Fruit fly (Drosophila melanogaster): ENCODE data around the gene ttk.

The ttk gene

DNA sequence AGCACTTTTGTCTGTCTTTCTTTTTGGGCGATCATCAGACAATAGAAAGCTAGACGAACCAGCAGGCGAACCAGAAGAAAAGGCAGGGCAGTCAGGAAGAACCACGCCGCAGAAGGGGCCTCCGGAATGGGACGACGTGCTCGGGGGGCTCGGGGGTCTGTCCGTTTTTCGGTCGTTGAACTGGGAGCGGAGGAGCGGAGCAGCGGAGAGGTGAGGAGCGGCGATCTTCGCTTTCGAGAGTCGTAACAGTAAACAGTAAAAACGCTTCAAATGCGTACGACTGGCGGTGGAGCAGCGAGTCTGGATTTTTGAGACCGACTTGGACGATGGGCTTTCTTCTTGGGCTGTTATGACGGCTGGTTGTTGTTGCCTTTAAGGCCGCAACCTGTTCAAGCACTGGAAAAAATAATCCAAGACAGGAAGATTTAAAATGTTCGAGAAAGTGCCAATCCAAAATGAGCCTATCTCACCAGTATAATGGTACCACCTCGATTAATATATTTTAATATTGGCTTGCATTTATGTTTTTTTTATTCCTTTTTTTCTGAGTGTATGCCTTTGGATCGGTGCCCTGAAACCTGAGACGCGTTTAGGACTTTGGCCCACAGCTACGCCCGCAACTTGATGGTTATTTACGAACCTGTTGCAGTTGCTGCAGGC, 26.8 kb upstream of the ttk start (continued):
- peak; percentile 94 for TF ChIP-seq CG34406 (GFP tag; optimal IDR thresholded peaks at IDR 0.05)
- TF ChIP-seq CG31627 (GFP tag; optimal IDR thresholded peaks at IDR 0.05): peak; percentile 97
- peak; percentile 97 for TF ChIP-seq cyc (GFP tag; optimal IDR thresholded peaks at IDR 0.05)
- TF ChIP-seq fd59A (GFP tag; optimal IDR thresholded peaks at IDR 0.05): peak; percentile 86
- peak; percentile 89 for TF ChIP-seq Sox15 (GFP tag; optimal IDR thresholded peaks at IDR 0.05)
- peak; percentile 87 for TF ChIP-seq CG11762 (GFP tag; optimal IDR thresholded peaks at IDR 0.05; ENCODE audit: insufficient read depth)
- peak; percentile 96 for TF ChIP-seq CG6854 (GFP tag; optimal IDR thresholded peaks at IDR 0.05)
- peak; percentile 95 for TF ChIP-seq CG6163 (GFP tag; IDR thresholded peaks at IDR 0.05)
- TF ChIP-seq acj6 (GFP tag; optimal IDR thresholded peaks at IDR 0.05): peak; percentile 96

DNA sequence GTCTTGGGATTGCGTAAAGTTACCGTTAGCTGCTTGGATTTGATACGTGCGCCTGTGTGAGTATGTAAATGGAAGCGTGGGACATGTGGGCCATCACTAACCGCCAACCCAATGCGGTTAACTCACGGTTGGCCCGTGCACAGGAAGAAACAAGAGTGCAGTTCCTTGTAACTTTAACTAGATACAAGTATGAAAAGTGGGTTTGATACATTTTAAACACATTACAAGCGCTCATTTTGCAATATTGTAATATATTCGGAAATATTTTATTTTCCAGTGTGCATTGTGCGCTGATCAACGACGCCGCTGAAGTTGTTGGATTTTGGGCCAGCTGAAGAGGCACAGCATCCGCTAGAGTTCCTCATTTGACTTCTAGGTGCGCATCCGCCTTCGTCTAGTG, 25.9 kb upstream of the ttk start:
- peak; percentile 1 for TF ChIP-seq Ets96B (tag; optimal IDR thresholded peaks at IDR 0.05)
- peak; percentile 74 for TF ChIP-seq topi (GFP tag; optimal IDR thresholded peaks at IDR 0.05)
- peak; percentile 86 for TF ChIP-seq CG6163 (GFP tag; IDR thresholded peaks at IDR 0.05)
- TF ChIP-seq CG34406 (GFP tag; optimal IDR thresholded peaks at IDR 0.05): peak; percentile 53
- TF ChIP-seq pdm3 (GFP tag; optimal IDR thresholded peaks at IDR 0.05): peak; percentile 70
- TF ChIP-seq CG11902 (GFP tag; optimal IDR thresholded peaks at IDR 0.05): peak; percentile 42
- peak; percentile 8 for TF ChIP-seq CG6276 (GFP tag; optimal IDR thresholded peaks at IDR 0.05)
- no peak for TF ChIP-seq CG6854 (GFP tag; optimal IDR thresholded peaks at IDR 0.05)
- TF ChIP-seq CG4318 (GFP tag; optimal IDR thresholded peaks at IDR 0.05): peak; percentile 64
- TF ChIP-seq Lpt (GFP tag; optimal IDR thresholded peaks at IDR 0.05): peak; percentile 20
- peak; percentile 18; the same call in 1 of the 2 replicates for TF ChIP-seq CG11294 (GFP tag; IDR thresholded peaks at IDR 0.05)
- TF ChIP-seq Sox15 (GFP tag; optimal IDR thresholded peaks at IDR 0.05): peak; percentile 20
- TF ChIP-seq Sox102F (GFP tag; optimal IDR thresholded peaks at IDR 0.05): peak; percentile 77
- TF ChIP-seq dsx (GFP tag; optimal IDR thresholded peaks at IDR 0.05; ENCODE audit: poor library complexity, severe bottlenecking): peak; percentile 19
- peak; percentile 76 for TF ChIP-seq Hr39 (GFP tag; optimal IDR thresholded peaks at IDR 0.05)
- peak; percentile 63 for TF ChIP-seq cyc (GFP tag; optimal IDR thresholded peaks at IDR 0.05)
- no peak for TF ChIP-seq CG7368 (GFP tag; optimal IDR thresholded peaks at IDR 0.05)
- TF ChIP-seq CG10631 (GFP tag; optimal IDR thresholded peaks at IDR 0.05): peak; percentile 37
- no peak for TF ChIP-seq CG9139 (GFP tag; optimal IDR thresholded peaks at IDR 0.05)
- peak; percentile 68 for TF ChIP-seq CG8119 (GFP tag; IDR thresholded peaks at IDR 0.05)
- no peak for TF ChIP-seq CG1621 (tag; optimal IDR thresholded peaks at IDR 0.05)
- peak; percentile 56; the same call in 1 of the 2 replicates for TF ChIP-seq Gug (GFP tag; IDR thresholded peaks at IDR 0.05)
- TF ChIP-seq CG11762 (GFP tag; optimal IDR thresholded peaks at IDR 0.05; ENCODE audit: insufficient read depth): no peak
- TF ChIP-seq Eip75B (GFP tag; optimal IDR thresholded peaks at IDR 0.05): peak; percentile 61
- no peak for TF ChIP-seq fkh (GFP tag; optimal IDR thresholded peaks at IDR 0.05)
- no peak for TF ChIP-seq Blimp-1 (GFP tag; optimal IDR thresholded peaks at IDR 0.05)
- no peak for TF ChIP-seq CG10669 (GFP tag; optimal IDR thresholded peaks at IDR 0.05)
- TF ChIP-seq Hr4 (GFP tag; optimal IDR thresholded peaks at IDR 0.05): peak; percentile 66
- TF ChIP-seq CG6792 (GFP tag; optimal IDR thresholded peaks at IDR 0.05): peak; percentile 41
- peak; percentile 66 for TF ChIP-seq Smox (GFP tag; optimal IDR thresholded peaks at IDR 0.05)
- TF ChIP-seq CG8319 (GFP tag; optimal IDR thresholded peaks at IDR 0.05): no peak
- no peak for TF ChIP-seq Eip93F (GFP tag; optimal IDR thresholded peaks at IDR 0.05)
- TF ChIP-seq CG31627 (GFP tag; optimal IDR thresholded peaks at IDR 0.05): peak; percentile 77
- TF ChIP-seq dac (GFP tag; optimal IDR thresholded peaks at IDR 0.05): peak; percentile 45
- peak; percentile 91 for TF ChIP-seq Eip78C (GFP tag)
- TF ChIP-seq lz (GFP tag; optimal IDR thresholded peaks at IDR 0.05): peak; percentile 73
- TF ChIP-seq salr (GFP tag; optimal IDR thresholded peaks at IDR 0.05): peak in 1 of 2 experiments; percentile 38
- peak; percentile 48 for TF ChIP-seq achi (GFP tag; optimal IDR thresholded peaks at IDR 0.05)
- peak; percentile 82 for TF ChIP-seq eg (GFP tag; IDR thresholded peaks at IDR 0.05)
- TF ChIP-seq esn (GFP tag; optimal IDR thresholded peaks at IDR 0.05): peak; percentile 73
- no peak for TF ChIP-seq vri (GFP tag; optimal IDR thresholded peaks at IDR 0.05)
- no peak for TF ChIP-seq CG16779 (tag; optimal IDR thresholded peaks at IDR 0.05)
- TF ChIP-seq net (GFP tag; optimal IDR thresholded peaks at IDR 0.05): peak; percentile 40
- TF ChIP-seq ss (GFP tag; optimal IDR thresholded peaks at IDR 0.05): no peak
- TF ChIP-seq CG8632 (GFP tag; optimal IDR thresholded peaks at IDR 0.05): peak; percentile 20

All from whole organism, prepupa.